Worm (Caenorhabditis elegans): Measurements from ENCODE around the gene F17C11.6.

Gene F17C11.6

ce11 chrV:11004094-11004493 lies 49.2 kb downstream of the F17C11.6 start:
- TF ChIP-seq lin-29 (GFP tag; IDR thresholded peaks at IDR 0.05) = no peak
- TF ChIP-seq daf-19 (GFP tag; conservative IDR thresholded peaks at IDR 0.05) = no peak
- no peak for TF ChIP-seq cey-2 (tag; optimal IDR thresholded peaks at IDR 0.05; ENCODE audit: borderline replicate concordance, insufficient read depth)
- TF ChIP-seq Y75B8A.6 (GFP tag; IDR thresholded peaks at IDR 0.05) = no peak
- TF ChIP-seq lim-7 (GFP tag; IDR thresholded peaks at IDR 0.05) = no peak
- no peak for TF ChIP-seq unc-62 (GFP tag; optimal IDR thresholded peaks at IDR 0.05 in 1 of 2)
- no peak for TF ChIP-seq unc-62 (tag; optimal IDR thresholded peaks at IDR 0.05)
- TF ChIP-seq lin-1 (GFP tag; IDR thresholded peaks at IDR 0.05) = no peak
- TF ChIP-seq nhr-102 (tag; optimal IDR thresholded peaks at IDR 0.05) = no peak
- no peak for TF ChIP-seq nhr-28 (tag; optimal IDR thresholded peaks at IDR 0.05)
- TF ChIP-seq spr-3 (GFP tag; optimal IDR thresholded peaks at IDR 0.05) = no peak

Data from whole organism, L4 larva.